Worm (Caenorhabditis elegans) whole organism, young adult: Measurements from ENCODE around the gene mlt-3.
A peak's percentile ranks its signal among the peaks of the same experiment; 100 is the strongest.

Experiments
- B0035.1 ChIP-seq: sonication (generic microtip); optimal IDR thresholded peaks from 2 replicates; lab custom pipeline; 2016; ENCODE audit warnings: missing genetic modification characterization, mild to moderate bottlenecking, missing compliant biosample characterization, missing genotype, missing genetic modification reagents
- C06A6.2 ChIP-seq: fragments of 200-800 bp; sonication (Bioruptor generic); conservative IDR thresholded peaks from 2 replicates; pipeline ENCODE4 v1.3.6; 2022; ENCODE audit warnings: missing genetic modification characterization, missing compliant biosample characterization
- F57A8.1 ChIP-seq: fragments of 200-800 bp; sonication (Bioruptor generic); optimal IDR thresholded peaks from 2 replicates; lab custom pipeline; 2018; ENCODE audit warnings: mild to moderate bottlenecking, missing genetic modification characterization, moderate library complexity, missing compliant biosample characterization
- F57C9.4 ChIP-seq: sonication (generic microtip); optimal IDR thresholded peaks from 2 replicates; lab custom pipeline; 2017; ENCODE audit warnings: mild to moderate bottlenecking, missing genetic modification characterization, missing compliant biosample characterization
- K12H6.12 ChIP-seq: fragments of 200-800 bp; sonication (Bioruptor generic); optimal IDR thresholded peaks from 2 replicates; lab custom pipeline; 2018; ENCODE audit warnings: mild to moderate bottlenecking, missing genetic modification characterization, missing compliant biosample characterization
- T26A5.8 ChIP-seq: sonication (generic microtip); optimal IDR thresholded peaks from 2 replicates; lab custom pipeline; 2016; ENCODE audit warnings: missing genetic modification characterization, missing compliant biosample characterization
- Y53F4B.3 ChIP-seq: fragments of 200-800 bp; sonication (Bioruptor generic); IDR thresholded peaks from 2 replicates; pipeline ENCODE4 v1.3.6; 2022; ENCODE audit warnings: missing genetic modification reagents, missing genetic modification characterization, missing compliant biosample characterization
- Y53G8AR.9 ChIP-seq: fragments of 200-800 bp; sonication (Bioruptor generic); conservative IDR thresholded peaks from 2 replicates; pipeline ENCODE4 v1.3.6; 2022; ENCODE audit warnings: missing genetic modification reagents, missing genetic modification characterization, missing compliant biosample characterization
- Y56A3A.18 ChIP-seq: fragments of 200-800 bp; sonication (Bioruptor generic); IDR thresholded peaks from 2 replicates; pipeline ENCODE4 v1.3.6; 2022; ENCODE audit warnings: missing genetic modification reagents, missing genetic modification characterization, missing compliant biosample characterization
- Y79H2A.3 ChIP-seq: fragments of 200-800 bp; sonication (Bioruptor generic); conservative IDR thresholded peaks from 2 replicates; pipeline ENCODE4 v1.3.6; 2022; ENCODE audit warnings: missing genetic modification reagents, missing genetic modification characterization, missing compliant biosample characterization
- ZK185.1 ChIP-seq: sonication (generic microtip); optimal IDR thresholded peaks from 2 replicates; lab custom pipeline; 2016; ENCODE audit warnings: mild to moderate bottlenecking, missing genetic modification characterization, missing compliant biosample characterization; ENCODE audit not compliant: poor library complexity, severe bottlenecking
- ama-1 ChIP-seq, 3 experiments: fragments of 150-350 bp in 1 of 3; sonication (generic microtip) in 2 of 3; optimal IDR thresholded peaks; 2 replicates each; lab custom pipeline; 2014 to 2018; ENCODE audit warnings: missing biosample characterization in 2 of 3, missing genetic modification characterization in 2 of 3, missing genetic modification reagents in 2 of 3
- atf-7 ChIP-seq: sonication (generic microtip); optimal IDR thresholded peaks from 2 replicates; lab custom pipeline; 2017; ENCODE audit warnings: mild to moderate bottlenecking, missing genetic modification characterization, missing compliant biosample characterization
- attf-3 ChIP-seq: fragments of 200-800 bp; sonication (Bioruptor generic); conservative IDR thresholded peaks from 2 replicates; pipeline ENCODE4 v1.3.6; 2022; ENCODE audit warnings: missing genetic modification reagents, missing genetic modification characterization, missing compliant biosample characterization
- bed-2 ChIP-seq: fragments of 200-800 bp; sonication (Bioruptor generic); IDR thresholded peaks from 2 replicates; pipeline ENCODE4 v1.3.6; 2022; ENCODE audit warnings: missing genetic modification reagents, missing genetic modification characterization, missing compliant biosample characterization
- cebp-2 ChIP-seq: fragments of 200-800 bp; sonication (Bioruptor generic); IDR thresholded peaks from 2 replicates; pipeline ENCODE4 v1.3.6; 2022; ENCODE audit warnings: missing genetic modification characterization, missing compliant biosample characterization
- ceh-79 ChIP-seq: sonication (generic microtip); optimal IDR thresholded peaks from 2 replicates; lab custom pipeline; 2017; ENCODE audit warnings: mild to moderate bottlenecking, missing genetic modification characterization, missing compliant biosample characterization
- ceh-91 ChIP-seq: fragments of 200-800 bp; sonication (Bioruptor generic); IDR thresholded peaks from 2 replicates; pipeline ENCODE4 v1.3.6; 2022; ENCODE audit warnings: missing genetic modification reagents, missing genetic modification characterization, missing compliant biosample characterization
- die-1 ChIP-seq: sonication (generic microtip); optimal IDR thresholded peaks from 2 replicates; lab custom pipeline; 2016; ENCODE audit warnings: missing genotype, mild to moderate bottlenecking, missing genetic modification characterization, missing compliant biosample characterization
- dpl-1 ChIP-seq: fragments of 150-350 bp; optimal IDR thresholded peaks from 2 replicates; lab custom pipeline; 2014; ENCODE audit warnings: missing biosample characterization, missing genetic modification reagents, missing genetic modification characterization
- efl-1 ChIP-seq: fragments of 150-350 bp; optimal IDR thresholded peaks from 2 replicates; lab custom pipeline; 2014; ENCODE audit warnings: missing biosample characterization, missing genetic modification reagents, missing genetic modification characterization
- egl-44 ChIP-seq: fragments of 200-800 bp; sonication (Bioruptor generic); IDR thresholded peaks from 2 replicates; pipeline ENCODE4 v1.3.6; 2022; ENCODE audit warnings: missing genetic modification reagents, missing genetic modification characterization, missing compliant biosample characterization
- gei-17 ChIP-seq: fragments of 200-800 bp; sonication (Bioruptor generic); optimal IDR thresholded peaks from 2 replicates; lab custom pipeline; 2018; ENCODE audit warnings: mild to moderate bottlenecking, missing genetic modification characterization, missing compliant biosample characterization
- hlh-12 ChIP-seq: sonication (generic microtip); optimal IDR thresholded peaks from 2 replicates; lab custom pipeline; 2016; ENCODE audit warnings: missing genetic modification characterization, missing compliant biosample characterization
- hmg-1.2 ChIP-seq: fragments of 200-800 bp; sonication (Bioruptor generic); IDR thresholded peaks from 2 replicates; pipeline ENCODE4 v1.3.6; 2022; ENCODE audit warnings: missing genetic modification reagents, missing genetic modification characterization, missing compliant biosample characterization
- let-526 ChIP-seq: fragments of 200-800 bp; sonication (Bioruptor generic); IDR thresholded peaks from 2 replicates; pipeline ENCODE4 v1.3.6; 2022; ENCODE audit warnings: missing genetic modification reagents, missing genetic modification characterization, missing compliant biosample characterization
- lir-1 ChIP-seq: fragments of 200-800 bp; sonication (Bioruptor generic); conservative IDR thresholded peaks from 2 replicates; pipeline ENCODE4 v1.3.6; 2022; ENCODE audit warnings: missing genetic modification reagents, missing genetic modification characterization, missing compliant biosample characterization
- madf-6 ChIP-seq: fragments of 200-800 bp; sonication (Bioruptor generic); IDR thresholded peaks from 2 replicates; pipeline ENCODE4 v1.3.6; 2022; ENCODE audit warnings: missing genetic modification reagents, missing genetic modification characterization, missing compliant biosample characterization
- madf-8 ChIP-seq: fragments of 200-800 bp; sonication (Bioruptor generic); conservative IDR thresholded peaks from 2 replicates; pipeline ENCODE4 v1.3.6; 2022; ENCODE audit warnings: missing genetic modification reagents, missing genetic modification characterization, missing compliant biosample characterization
- mel-28 ChIP-seq: sonication (generic microtip); optimal IDR thresholded peaks from 2 replicates; lab custom pipeline; 2016; ENCODE audit warnings: borderline replicate concordance, mild to moderate bottlenecking, missing genetic modification characterization, missing compliant biosample characterization
- nhr-27 ChIP-seq: fragments of 200-800 bp; sonication (Bioruptor generic); optimal IDR thresholded peaks from 2 replicates; lab custom pipeline; 2018; ENCODE audit warnings: mild to moderate bottlenecking, missing genetic modification characterization, moderate library complexity, missing compliant biosample characterization
- rec-8 ChIP-seq, 2 experiments: sonication (generic microtip); optimal IDR thresholded peaks; 2 replicates each; lab custom pipeline; 2016; ENCODE audit warnings: mild to moderate bottlenecking in 2 of 2, missing genetic modification characterization in 2 of 2, missing genetic modification reagents in 2 of 2, missing genotype in 2 of 2, missing biosample characterization in 1 of 2, missing compliant biosample characterization in 1 of 2, moderate library complexity in 1 of 2
- sptf-2 ChIP-seq: fragments of 200-800 bp; sonication (Bioruptor generic); optimal IDR thresholded peaks from 2 replicates; lab custom pipeline; 2018; ENCODE audit warnings: mild to moderate bottlenecking, missing genetic modification characterization, missing compliant biosample characterization
- unc-62 ChIP-seq: fragments of 150-350 bp; optimal IDR thresholded peaks from 2 replicates; lab custom pipeline; 2014; ENCODE audit warnings: missing biosample characterization, missing genetic modification reagents, missing genetic modification characterization
- xnd-1 ChIP-seq: sonication (generic microtip); optimal IDR thresholded peaks from 2 replicates; lab custom pipeline; 2016; ENCODE audit warnings: missing genotype, missing genetic modification reagents, missing genetic modification characterization, missing compliant biosample characterization
- ztf-18 ChIP-seq: sonication (generic microtip); optimal IDR thresholded peaks from 2 replicates; lab custom pipeline; 2016; ENCODE audit warnings: missing genotype, mild to moderate bottlenecking, missing genetic modification characterization, missing compliant biosample characterization

mlt-3 gene

DNA sequence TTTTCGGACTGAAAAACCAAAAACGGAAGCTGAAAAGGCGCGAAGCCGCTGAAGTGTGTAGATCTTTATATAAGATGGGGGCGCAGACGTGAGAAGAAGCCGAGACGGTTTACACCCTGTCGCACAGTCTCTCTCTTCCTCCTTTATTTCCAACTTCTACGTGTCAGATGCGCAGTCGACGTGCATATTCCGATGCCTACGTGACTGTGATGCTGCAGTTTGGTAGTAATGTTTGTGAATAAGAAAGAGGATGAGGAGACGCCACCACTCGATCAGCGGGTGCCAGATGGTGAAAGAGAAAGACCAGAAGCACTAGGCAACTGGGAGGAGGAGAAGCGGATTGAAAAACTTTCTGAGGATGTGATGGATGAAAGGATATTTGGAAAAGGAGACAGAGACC, 8.7 kb downstream of the mlt-3 start:
- TF ChIP-seq ZK185.1 (no peak), Y53G8AR.9 (GFP tag; lab: Robert Waterston, UW) (no peak), C06A6.2 (GFP tag; lab: Robert Waterston, UW) (no peak), bed-2 (GFP tag; lab: Robert Waterston, UW) (no peak), ceh-79 (tag; lab: Kevin White, UChicago) (no peak), F57A8.1 (GFP tag; lab: Kevin White, UChicago) (no peak), Y53F4B.3 (GFP tag; lab: Robert Waterston, UW) (no peak), attf-3 (GFP tag; lab: Robert Waterston, UW) (no peak), nhr-27 (no peak), B0035.1 (tag; lab: Kevin White, UChicago) (no peak), egl-44 (GFP tag; lab: Robert Waterston, UW) (no peak), ztf-18 (tag; lab: Kevin White, UChicago) (no peak), rec-8 (tag; optimal IDR thresholded peaks at IDR 0.05; lab: Kevin White, UChicago) (no peak), Y79H2A.3 (GFP tag; lab: Robert Waterston, UW) (no peak), let-526 (GFP tag; lab: Robert Waterston, UW) (no peak), dpl-1 (no peak), die-1 (tag; lab: Kevin White, UChicago) (no peak), efl-1 (GFP tag; lab: Kevin White, UChicago) (no peak), xnd-1 (no peak), atf-7 (tag; lab: Kevin White, UChicago) (no peak)

DNA sequence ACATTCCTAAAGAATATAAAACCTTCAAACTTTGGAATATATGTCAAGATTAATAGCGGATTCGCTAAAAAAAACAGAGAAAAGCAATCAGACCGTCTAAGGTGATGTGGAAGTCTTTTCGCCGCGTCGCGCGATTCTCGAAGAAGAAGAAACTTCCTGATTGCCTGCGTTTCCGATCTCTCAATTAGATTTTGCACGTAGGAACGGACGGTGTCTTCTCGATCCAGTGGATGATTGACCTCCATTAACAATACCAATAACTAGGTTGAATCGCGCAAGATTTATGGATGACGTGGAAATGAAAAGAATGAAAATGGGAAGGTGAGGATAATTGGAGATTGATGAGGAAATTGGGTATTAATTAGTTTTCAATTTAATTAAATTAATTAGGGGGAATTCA, 9.8 kb downstream of the mlt-3 start:
- TF ChIP-seq ama-1 (optimal IDR thresholded peaks at IDR 0.05; lab: Kevin White, UChicago) = peak; percentile 20
- no peak for TF ChIP-seq ama-1 (GFP tag; optimal IDR thresholded peaks at IDR 0.05; lab: Kevin White, UChicago)
- no peak for TF ChIP-seq B0035.1 (tag; lab: Kevin White, UChicago)

ce11 chrIV:12215762-12216295, 11.1 kb downstream of the mlt-3 start, which contains the start of gene phy-2:
Gene phy-2, minus strand, starts transcription at chrIV:12215987.
- TF ChIP-seq Y53F4B.3 (GFP tag; lab: Robert Waterston, UW) (no peak), T26A5.8 (no peak), ceh-91 (GFP tag; lab: Robert Waterston, UW) (no peak), die-1 (tag; lab: Kevin White, UChicago) (no peak), ama-1 (optimal IDR thresholded peaks at IDR 0.05; lab: Kevin White, UChicago) (peak; percentile 63), ama-1 (GFP tag; optimal IDR thresholded peaks at IDR 0.05; lab: Kevin White, UChicago) (no peak), madf-8 (GFP tag; lab: Robert Waterston, UW) (no peak)

DNA sequence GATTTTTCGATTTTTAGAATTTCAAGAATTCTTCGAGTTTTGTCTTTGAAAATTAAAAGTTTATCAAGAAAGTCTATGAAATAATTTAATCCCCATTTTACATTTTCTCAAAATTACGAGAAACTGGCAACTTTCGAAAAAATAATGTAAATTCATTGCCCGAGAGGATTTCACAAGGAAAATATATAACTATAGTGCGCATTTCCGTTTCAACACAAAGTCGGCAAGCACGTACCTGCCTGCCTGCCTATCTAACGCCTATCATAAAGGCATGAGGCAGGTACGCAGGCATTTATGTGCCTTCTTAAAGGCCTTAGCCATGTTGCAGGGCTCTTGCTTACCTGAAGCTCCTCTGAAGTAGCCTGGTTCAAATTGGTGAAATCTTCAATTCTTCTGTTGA, 14.1 kb downstream of the mlt-3 start:
- no peak for TF ChIP-seq sptf-2
- no peak for TF ChIP-seq K12H6.12 (tag; lab: Kevin White, UChicago)
- TF ChIP-seq unc-62 (GFP tag; lab: Kevin White, UChicago) = no peak
- TF ChIP-seq bed-2 (GFP tag; lab: Robert Waterston, UW) = no peak
- TF ChIP-seq hmg-1.2 = no peak
- no peak for TF ChIP-seq gei-17

ce11 chrIV:12211292-12211691, 15.6 kb downstream of the mlt-3 start:
- no peak for TF ChIP-seq cebp-2
- TF ChIP-seq ceh-79 (tag; lab: Kevin White, UChicago) = no peak
- no peak for TF ChIP-seq madf-6 (GFP tag; lab: Robert Waterston, UW)
- no peak for TF ChIP-seq F57C9.4 (tag; lab: Kevin White, UChicago)
- no peak for TF ChIP-seq mel-28 (tag; lab: Kevin White, UChicago)
- no peak for TF ChIP-seq lir-1 (GFP tag; lab: Robert Waterston, UW)
- no peak for TF ChIP-seq Y56A3A.18 (GFP tag; lab: Robert Waterston, UW)
- no peak for TF ChIP-seq hlh-12
